Worm (Caenorhabditis elegans) whole organism, L4 larva: ENCODE data around the gene T12G3.4.

Source experiments
- D1046.2 ChIP-seq: fragments of 200-800 bp; sonication (Bioruptor generic); IDR thresholded peaks from 2 replicates; pipeline ENCODE4 v1.3.6; 2022; ENCODE audit warnings: missing genetic modification characterization, missing compliant biosample characterization
- F26F4.8 ChIP-seq: fragments of 200-800 bp; sonication (Bioruptor generic); conservative IDR thresholded peaks from 2 replicates; pipeline ENCODE4 v1.3.6; 2022; ENCODE audit warnings: missing genetic modification characterization, missing compliant biosample characterization
- F37D6.2 ChIP-seq: sonication (generic microtip); optimal IDR thresholded peaks from 2 replicates; lab custom pipeline; 2016; ENCODE audit warnings: mild to moderate bottlenecking, missing genetic modification characterization, missing compliant biosample characterization
- F44E2.7 ChIP-seq: fragments of 200-800 bp; sonication (Bioruptor generic); IDR thresholded peaks from 2 replicates; pipeline ENCODE4 v2.1.2; 2022; ENCODE audit warnings: missing genetic modification characterization, missing compliant biosample characterization
- F49E8.2 ChIP-seq: sonication (generic microtip); optimal IDR thresholded peaks from 2 replicates; lab custom pipeline; 2016; ENCODE audit warnings: missing compliant biosample characterization, mild to moderate bottlenecking, missing genetic modification characterization, borderline replicate concordance
- T20F7.1 ChIP-seq: fragments of 200-800 bp; sonication (Bioruptor generic); optimal IDR thresholded peaks from 2 replicates; lab custom pipeline; 2018; ENCODE audit warnings: mild to moderate bottlenecking, missing genetic modification characterization, missing compliant biosample characterization
- Y5F2A.4 ChIP-seq: fragments of 200-800 bp; sonication (Bioruptor generic); optimal IDR thresholded peaks from 2 replicates; lab custom pipeline; 2018; ENCODE audit warnings: mild to moderate bottlenecking, missing genetic modification characterization, missing compliant biosample characterization
- Y75B8A.6 ChIP-seq: fragments of 200-800 bp; sonication (Bioruptor generic); IDR thresholded peaks from 2 replicates; pipeline ENCODE4 v1.3.6; 2022; ENCODE audit warnings: missing genetic modification reagents, missing genetic modification characterization, missing compliant biosample characterization
- ama-1 ChIP-seq: fragments of 150-350 bp; optimal IDR thresholded peaks from 2 replicates; lab custom pipeline; 2014; ENCODE audit warnings: inconsistent platforms, mixed read lengths
- arid-1 ChIP-seq: fragments of 200-800 bp; sonication (Bioruptor generic); conservative IDR thresholded peaks from 2 replicates; pipeline ENCODE4 v1.3.6; 2022; ENCODE audit warnings: missing genetic modification reagents, missing genetic modification characterization, missing compliant biosample characterization
- ceh-20 ChIP-seq: fragments of 200-800 bp; sonication (Bioruptor generic); IDR thresholded peaks from 2 replicates; pipeline ENCODE4 v1.3.6; 2022; ENCODE audit warnings: missing genetic modification reagents, missing genetic modification characterization, missing compliant biosample characterization
- ceh-28 ChIP-seq: fragments of 150-350 bp; optimal IDR thresholded peaks from 2 replicates; lab custom pipeline; 2014; ENCODE audit warnings: missing biosample characterization, missing genetic modification reagents, missing genetic modification characterization
- ceh-82 ChIP-seq: sonication (generic microtip); optimal IDR thresholded peaks from 2 replicates; lab custom pipeline; 2017; ENCODE audit warnings: missing biosample characterization, missing genetic modification characterization
- ces-1 ChIP-seq: fragments of 150-350 bp; sonication (generic microtip); optimal IDR thresholded peaks from 4 replicates; lab custom pipeline; 2014; ENCODE audit warnings: missing biosample characterization, missing genetic modification reagents, missing genetic modification characterization
- cey-2 ChIP-seq: sonication (generic microtip); optimal IDR thresholded peaks from 3 replicates; lab custom pipeline; 2017; ENCODE audit warnings: missing genetic modification characterization, mild to moderate bottlenecking, missing compliant biosample characterization, antibody characterized with exemption, borderline replicate concordance; ENCODE audit not compliant: insufficient read depth
- ctbp-1 ChIP-seq: fragments of 200-800 bp; sonication (Bioruptor generic); IDR thresholded peaks from 2 replicates; pipeline ENCODE4 v1.3.6; 2022; ENCODE audit warnings: missing genetic modification reagents, missing genetic modification characterization, missing compliant biosample characterization
- daf-12 ChIP-seq: fragments of 150-350 bp; optimal IDR thresholded peaks from 2 replicates; lab custom pipeline; 2014; ENCODE audit warnings: missing biosample characterization, missing genetic modification reagents, missing genetic modification characterization
- daf-16 ChIP-seq, 3 experiments: sonication (generic microtip); optimal IDR thresholded peaks; 2 replicates each; lab custom pipeline; 2016 to 2017; ENCODE audit warnings: missing genetic modification characterization in 3 of 3, missing genetic modification reagents in 3 of 3, mild to moderate bottlenecking in 2 of 3, missing compliant biosample characterization in 2 of 3, missing biosample characterization in 1 of 3, moderate library complexity in 1 of 3
- daf-19 ChIP-seq: fragments of 200-800 bp; sonication (Bioruptor generic); conservative IDR thresholded peaks from 2 replicates; pipeline ENCODE4 v1.3.6; 2022; ENCODE audit warnings: missing genetic modification characterization, missing compliant biosample characterization
- dmd-8 ChIP-seq: fragments of 200-800 bp; sonication (Bioruptor generic); IDR thresholded peaks from 2 replicates; pipeline ENCODE4 v1.3.6; 2022; ENCODE audit warnings: missing genetic modification characterization, missing compliant biosample characterization
- egl-27 ChIP-seq: sonication (generic microtip); optimal IDR thresholded peaks from 3 replicates; lab custom pipeline; 2017; ENCODE audit warnings: missing biosample characterization, missing genetic modification reagents, missing genetic modification characterization
- fkh-10 ChIP-seq: fragments of 150-350 bp; optimal IDR thresholded peaks from 2 replicates; lab custom pipeline; 2014; ENCODE audit warnings: missing biosample characterization, missing genetic modification reagents, missing genetic modification characterization
- gei-8 ChIP-seq: fragments of 200-800 bp; sonication (Bioruptor generic); optimal IDR thresholded peaks from 2 replicates; lab custom pipeline; 2018; ENCODE audit warnings: mild to moderate bottlenecking, missing genetic modification characterization, missing compliant biosample characterization
- hif-1 ChIP-seq, 2 experiments: sonication (generic microtip); optimal IDR thresholded peaks; 2 replicates each; lab custom pipeline; 2016 to 2017; ENCODE audit warnings: missing compliant biosample characterization in 2 of 2, missing genetic modification characterization in 2 of 2, missing genetic modification reagents in 2 of 2, missing genotype in 2 of 2, mild to moderate bottlenecking in 1 of 2
- hlh-30 ChIP-seq: sonication (generic microtip); optimal IDR thresholded peaks from 2 replicates; lab custom pipeline; 2017; ENCODE audit warnings: antibody characterized with exemption, mild to moderate bottlenecking, missing genetic modification characterization, missing compliant biosample characterization; ENCODE audit not compliant: insufficient read depth
- lim-7 ChIP-seq: fragments of 200-800 bp; sonication (Bioruptor generic); IDR thresholded peaks from 2 replicates; pipeline ENCODE4 v1.3.6; 2022; ENCODE audit warnings: missing genetic modification characterization, missing compliant biosample characterization
- lin-1 ChIP-seq: fragments of 200-800 bp; sonication (Bioruptor generic); IDR thresholded peaks from 2 replicates; pipeline ENCODE4 v1.3.6; 2022; ENCODE audit warnings: missing genetic modification reagents, missing genetic modification characterization, missing compliant biosample characterization
- lin-29 ChIP-seq: fragments of 200-800 bp; sonication (Bioruptor generic); IDR thresholded peaks from 2 replicates; pipeline ENCODE4 v1.3.6; 2022; ENCODE audit warnings: missing genetic modification reagents, missing genetic modification characterization, missing compliant biosample characterization
- lin-38 ChIP-seq: fragments of 200-800 bp; sonication (Bioruptor generic); IDR thresholded peaks from 2 replicates; pipeline ENCODE4 v1.3.6; 2022; ENCODE audit warnings: missing genetic modification reagents, missing genetic modification characterization, missing compliant biosample characterization
- lsy-2 ChIP-seq, 2 experiments: fragments of 150-350 bp in 1 of 2; sonication (generic microtip) in 1 of 2; optimal IDR thresholded peaks; 2 replicates each; lab custom pipeline; 2014 to 2017; ENCODE audit warnings: missing biosample characterization in 2 of 2, missing genetic modification characterization in 2 of 2
- mes-2 ChIP-seq: sonication (generic microtip); optimal IDR thresholded peaks from 2 replicates; lab custom pipeline; 2016; ENCODE audit warnings: missing genotype, mild to moderate bottlenecking, missing genetic modification characterization, missing compliant biosample characterization; ENCODE audit not compliant: poor library complexity, severe bottlenecking
- mxl-2 ChIP-seq: fragments of 200-800 bp; sonication (Bioruptor generic); conservative IDR thresholded peaks from 2 replicates; pipeline ENCODE4 v1.3.6; 2022; ENCODE audit warnings: missing genetic modification reagents, missing genetic modification characterization, missing compliant biosample characterization
- mxl-3 ChIP-seq: fragments of 200-800 bp; sonication (Bioruptor generic); optimal IDR thresholded peaks from 2 replicates; lab custom pipeline; 2018; ENCODE audit warnings: mild to moderate bottlenecking, missing genetic modification characterization, missing compliant biosample characterization
- nhr-10 ChIP-seq: fragments of 150-350 bp; optimal IDR thresholded peaks from 2 replicates; lab custom pipeline; 2014; ENCODE audit warnings: missing biosample characterization, missing genetic modification characterization
- nhr-41 ChIP-seq: fragments of 200-800 bp; sonication (Bioruptor generic); IDR thresholded peaks from 2 replicates; pipeline ENCODE4 v1.3.6; 2022; ENCODE audit warnings: missing genetic modification reagents, missing genetic modification characterization, missing compliant biosample characterization
- nhr-6 ChIP-seq: fragments of 150-350 bp; optimal IDR thresholded peaks from 2 replicates; lab custom pipeline; 2014; ENCODE audit warnings: missing biosample characterization, missing genetic modification characterization
- nhr-76 ChIP-seq: fragments of 150-350 bp; optimal IDR thresholded peaks from 2 replicates; lab custom pipeline; 2014; ENCODE audit warnings: missing biosample characterization, missing genetic modification characterization
- nhr-77 ChIP-seq: fragments of 150-350 bp; optimal IDR thresholded peaks from 2 replicates; lab custom pipeline; 2014; ENCODE audit warnings: missing biosample characterization, missing genetic modification characterization
- pqm-1 ChIP-seq: sonication (generic microtip); optimal IDR thresholded peaks from 2 replicates; lab custom pipeline; 2017; ENCODE audit warnings: missing biosample characterization, missing genetic modification characterization
- sdz-12 ChIP-seq: fragments of 200-800 bp; sonication (Bioruptor generic); optimal IDR thresholded peaks from 2 replicates; lab custom pipeline; 2018; ENCODE audit warnings: mild to moderate bottlenecking, missing genetic modification characterization, missing compliant biosample characterization
- set-16 ChIP-seq: fragments of 200-800 bp; sonication (Bioruptor generic); IDR thresholded peaks from 2 replicates; pipeline ENCODE4 v1.3.6; 2022; ENCODE audit warnings: missing genetic modification reagents, missing genetic modification characterization, missing compliant biosample characterization
- snpc-1.2 ChIP-seq: fragments of 200-800 bp; sonication (Bioruptor generic); IDR thresholded peaks from 2 replicates; pipeline ENCODE4 v1.3.6; 2022; ENCODE audit warnings: missing genetic modification reagents, missing genetic modification characterization, missing compliant biosample characterization
- spr-1 ChIP-seq: sonication (generic microtip); optimal IDR thresholded peaks from 2 replicates; lab custom pipeline; 2016; ENCODE audit warnings: mild to moderate bottlenecking, missing genetic modification characterization, missing compliant biosample characterization
- spr-3 ChIP-seq: fragments of 200-800 bp; sonication (Bioruptor generic); optimal IDR thresholded peaks from 2 replicates; lab custom pipeline; 2018; ENCODE audit warnings: mild to moderate bottlenecking, missing genetic modification characterization, missing compliant biosample characterization
- tag-97 ChIP-seq: fragments of 200-800 bp; sonication (Bioruptor generic); IDR thresholded peaks from 2 replicates; pipeline ENCODE4 v1.3.6; 2022; ENCODE audit warnings: missing genetic modification characterization, missing compliant biosample characterization
- unc-130 ChIP-seq: sonication (generic microtip); optimal IDR thresholded peaks from 2 replicates; lab custom pipeline; 2016; ENCODE audit warnings: missing genetic modification reagents, missing genetic modification characterization, missing compliant biosample characterization
- unc-39 ChIP-seq: sonication (generic microtip); optimal IDR thresholded peaks from 2 replicates; lab custom pipeline; 2017; ENCODE audit warnings: missing biosample characterization, missing genetic modification characterization
- zfp-2 ChIP-seq: sonication (generic microtip); optimal IDR thresholded peaks from 2 replicates; lab custom pipeline; 2016; ENCODE audit warnings: mild to moderate bottlenecking, missing genetic modification characterization, missing compliant biosample characterization
- zfp-3 ChIP-seq: fragments of 200-800 bp; sonication (Bioruptor generic); conservative IDR thresholded peaks from 2 replicates; pipeline ENCODE4 v1.3.6; 2022; ENCODE audit warnings: missing genetic modification reagents, missing genetic modification characterization, missing compliant biosample characterization
- zip-11 ChIP-seq: fragments of 200-800 bp; sonication (Bioruptor generic); IDR thresholded peaks from 2 replicates; pipeline ENCODE4 v1.3.6; 2022; ENCODE audit warnings: missing genetic modification characterization, missing compliant biosample characterization
- zip-2 ChIP-seq: fragments of 150-350 bp; optimal IDR thresholded peaks from 2 replicates; lab custom pipeline; 2014; ENCODE audit warnings: missing biosample characterization, missing genetic modification characterization
- ztf-7 ChIP-seq: fragments of 150-350 bp; optimal IDR thresholded peaks from 2 replicates; lab custom pipeline; 2014; ENCODE audit warnings: missing biosample characterization, missing genetic modification characterization

T12G3.4 gene

DNA sequence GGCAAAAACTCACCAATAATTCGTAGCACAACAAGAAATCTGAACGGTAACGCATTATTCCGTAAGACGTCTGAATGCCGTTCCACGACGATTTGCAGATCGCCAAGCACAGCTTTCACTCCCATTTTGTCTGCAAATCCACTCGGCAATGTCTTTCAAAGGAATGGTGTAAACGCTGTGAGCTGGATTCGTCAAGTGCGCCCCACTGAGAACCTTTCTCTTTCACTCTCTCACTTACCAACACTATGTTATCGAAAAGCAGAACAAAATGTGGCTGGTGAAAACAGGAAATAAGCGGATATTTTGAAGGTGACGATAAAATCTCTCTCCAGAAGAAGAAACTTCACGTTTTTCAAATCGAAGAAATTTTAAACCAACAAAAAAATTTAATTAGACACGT, 40.8 kb downstream of the T12G3.4 start (continued):
- no peak for TF ChIP-seq lim-7
- no peak for TF ChIP-seq nhr-77
- no peak for TF ChIP-seq pqm-1 (tag; lab: Kevin White, UChicago)
- TF ChIP-seq ama-1 (lab: Kevin White, UChicago), result peak; percentile 84
- TF ChIP-seq daf-12, result no peak
- TF ChIP-seq lin-38 (GFP tag; lab: Robert Waterston, UW), result peak; percentile 70
- no peak for TF ChIP-seq ceh-28
- peak; percentile 62 for TF ChIP-seq mes-2 (tag; lab: Kevin White, UChicago)
- TF ChIP-seq lin-29, result no peak
- TF ChIP-seq lsy-2 (tag; optimal IDR thresholded peaks at IDR 0.05; lab: Kevin White, UChicago), result peak in 1 of 2 experiments; percentile 50
- TF ChIP-seq spr-1 (tag; lab: Kevin White, UChicago), result no peak
- no peak for TF ChIP-seq lin-1 (GFP tag; lab: Robert Waterston, UW)
- TF ChIP-seq Y75B8A.6, result no peak
- TF ChIP-seq arid-1 (GFP tag; lab: Robert Waterston, UW), result no peak
- no peak for TF ChIP-seq nhr-41
- no peak for TF ChIP-seq T20F7.1 (GFP tag; lab: Kevin White, UChicago)
- no peak for TF ChIP-seq zip-11
- no peak for TF ChIP-seq hlh-30 (tag; lab: Kevin White, UChicago)
- TF ChIP-seq F49E8.2, result no peak
- no peak for TF ChIP-seq ceh-20 (GFP tag; lab: Robert Waterston, UW)
- TF ChIP-seq unc-39 (tag; lab: Kevin White, UChicago), result no peak
- TF ChIP-seq zfp-2 (tag; lab: Kevin White, UChicago), result no peak
- no peak for TF ChIP-seq unc-130
- no peak for TF ChIP-seq gei-8
- no peak for TF ChIP-seq ces-1 (GFP tag; lab: Kevin White, UChicago)
- no peak for TF ChIP-seq nhr-76
- no peak for TF ChIP-seq ctbp-1 (GFP tag; lab: Robert Waterston, UW)
- no peak for TF ChIP-seq Y5F2A.4
- TF ChIP-seq spr-3 (GFP tag; lab: Kevin White, UChicago), result no peak
- no peak for TF ChIP-seq daf-19
- TF ChIP-seq ztf-7, result no peak
- TF ChIP-seq snpc-1.2 (GFP tag; lab: Robert Waterston, UW), result no peak
- TF ChIP-seq mxl-2 (GFP tag; lab: Robert Waterston, UW), result no peak
- TF ChIP-seq tag-97 (GFP tag; lab: Robert Waterston, UW), result no peak
- TF ChIP-seq ceh-82 (tag; lab: Kevin White, UChicago), result no peak
- TF ChIP-seq F37D6.2 (tag; lab: Kevin White, UChicago), result no peak
- peak; percentile 16 for TF ChIP-seq nhr-6 (tag; lab: Kevin White, UChicago)
- no peak for TF ChIP-seq fkh-10 (GFP tag; lab: Kevin White, UChicago)
- no peak for TF ChIP-seq zfp-3 (GFP tag; lab: Robert Waterston, UW)
- TF ChIP-seq zip-2, result no peak
- no peak for TF ChIP-seq cey-2
- no peak for TF ChIP-seq D1046.2
- no peak for TF ChIP-seq F44E2.7
- no peak for TF ChIP-seq F26F4.8
- TF ChIP-seq set-16 (GFP tag; lab: Robert Waterston, UW), result no peak
- no peak for TF ChIP-seq sdz-12 (GFP tag; lab: Kevin White, UChicago)
- no peak for TF ChIP-seq nhr-10
- no peak for TF ChIP-seq egl-27 (tag; lab: Kevin White, UChicago)
- TF ChIP-seq daf-16 (GFP tag; optimal IDR thresholded peaks at IDR 0.05; lab: Kevin White, UChicago), result no peak
- TF ChIP-seq daf-16 (tag; optimal IDR thresholded peaks at IDR 0.05; lab: Kevin White, UChicago), result peak; percentile 17
- TF ChIP-seq mxl-3, result peak; percentile 49
- TF ChIP-seq hif-1 (tag; optimal IDR thresholded peaks at IDR 0.05; lab: Kevin White, UChicago), result no peak
- TF ChIP-seq dmd-8 (GFP tag; lab: Robert Waterston, UW), result no peak
